Fruit fly (Drosophila melanogaster) whole organism, embryonic: ENCODE data around the gene CG7810.

ENCODE experiments used
- Adf1 ChIP-seq: fragments of 200-800 bp; sonication (Bioruptor generic); IDR thresholded peaks from 2 replicates; pipeline ENCODE4 v1.3.6; 2022; ENCODE audit warnings: missing biosample characterization, missing genetic modification characterization
- Atf3 ChIP-seq: fragments of 200-800 bp; sonication (Bioruptor generic); optimal IDR thresholded peaks from 3 replicates; lab custom pipeline; 2016; ENCODE audit warnings: missing biosample characterization, missing genetic modification characterization
- CG1024 ChIP-seq: fragments of 200-800 bp; sonication (Bioruptor generic); IDR thresholded peaks from 2 replicates; pipeline ENCODE4 v1.3.6; 2022; ENCODE audit warnings: missing biosample characterization, missing genetic modification characterization
- CG10462 ChIP-seq: fragments of 200-800 bp; sonication (Bioruptor generic); optimal IDR thresholded peaks from 2 replicates; lab custom pipeline; 2016; ENCODE audit warnings: missing biosample characterization, missing genetic modification characterization
- CG11560 ChIP-seq: fragments of 200-800 bp; sonication (Bioruptor generic); IDR thresholded peaks from 3 replicates; pipeline ENCODE4 v1.3.6; 2022; ENCODE audit warnings: missing biosample characterization, missing genetic modification characterization
- CG11696 ChIP-seq: fragments of 200-800 bp; sonication (Bioruptor generic); IDR thresholded peaks from 2 replicates; pipeline ENCODE4 v1.3.6; 2022; ENCODE audit warnings: missing biosample characterization, missing genetic modification characterization
- CG15011 ChIP-seq: fragments of 200-800 bp; sonication (Bioruptor generic); optimal IDR thresholded peaks from 3 replicates; lab custom pipeline; 2018; ENCODE audit warnings: missing biosample characterization, mild to moderate bottlenecking, missing genetic modification characterization
- CG15696 ChIP-seq: fragments of 200-800 bp; sonication (Bioruptor generic); optimal IDR thresholded peaks from 2 replicates; lab custom pipeline; 2019; ENCODE audit warnings: missing biosample characterization, mild to moderate bottlenecking, missing genetic modification characterization, moderate library complexity
- CG17359 ChIP-seq: fragments of 200-800 bp; sonication (Bioruptor generic); optimal IDR thresholded peaks from 3 replicates; lab custom pipeline; 2018; ENCODE audit warnings: missing biosample characterization, mild to moderate bottlenecking, missing genetic modification characterization, moderate library complexity
- CG17361 ChIP-seq: fragments of 200-800 bp; sonication (Bioruptor generic); IDR thresholded peaks from 3 replicates; pipeline ENCODE4 v1.3.6; 2022; ENCODE audit warnings: missing biosample characterization, missing genetic modification characterization
- CG17568 ChIP-seq: fragments of 200-800 bp; sonication (Bioruptor generic); optimal IDR thresholded peaks from 2 replicates; lab custom pipeline; 2018; ENCODE audit warnings: missing biosample characterization, mild to moderate bottlenecking, missing genetic modification characterization, moderate library complexity
- CG17802 ChIP-seq: fragments of 200-800 bp; sonication (Bioruptor generic); optimal IDR thresholded peaks from 2 replicates; lab custom pipeline; 2018; ENCODE audit warnings: missing biosample characterization, mild to moderate bottlenecking, missing genetic modification characterization, moderate library complexity
- CG18764 ChIP-seq: fragments of 200-800 bp; sonication (Bioruptor generic); optimal IDR thresholded peaks from 3 replicates; lab custom pipeline; 2016; ENCODE audit warnings: missing biosample characterization, missing genetic modification characterization
- CG2116 ChIP-seq: fragments of 200-800 bp; sonication (Bioruptor generic); optimal IDR thresholded peaks from 3 replicates; lab custom pipeline; 2018; ENCODE audit warnings: missing biosample characterization, mild to moderate bottlenecking, missing genetic modification characterization
- CG30431 ChIP-seq: fragments of 200-800 bp; sonication (Bioruptor generic); optimal IDR thresholded peaks from 2 replicates; lab custom pipeline; 2017; ENCODE audit warnings: missing biosample characterization, missing genetic modification characterization
- CG3065 ChIP-seq: fragments of 200-800 bp; sonication (Bioruptor generic); optimal IDR thresholded peaks from 2 replicates; lab custom pipeline; 2016; ENCODE audit warnings: missing biosample characterization, missing genetic modification characterization
- CG3163 ChIP-seq: fragments of 200-800 bp; sonication (Bioruptor generic); optimal IDR thresholded peaks from 3 replicates; lab custom pipeline; 2016; ENCODE audit warnings: missing biosample characterization, missing genetic modification characterization
- CG32772 ChIP-seq: fragments of 200-800 bp; sonication (Bioruptor generic); IDR thresholded peaks from 2 replicates; pipeline ENCODE4 v1.3.6; 2022; ENCODE audit warnings: missing biosample characterization, missing genetic modification characterization
- CG3726 ChIP-seq: fragments of 200-800 bp; sonication (Bioruptor generic); IDR thresholded peaks from 3 replicates; pipeline ENCODE4, ENCODE4 v1.3.6; 2022; ENCODE audit warnings: missing biosample characterization, missing genetic modification characterization
- CG4707 ChIP-seq: fragments of 200-800 bp; sonication (Bioruptor generic); optimal IDR thresholded peaks from 2 replicates; lab custom pipeline; 2018; ENCODE audit warnings: missing biosample characterization, mild to moderate bottlenecking, missing genetic modification characterization, moderate library complexity
- CG6689 ChIP-seq: fragments of 200-800 bp; sonication (Bioruptor generic); IDR thresholded peaks from 2 replicates; pipeline ENCODE4 v1.3.6; 2022; ENCODE audit warnings: missing biosample characterization, missing genetic modification characterization
- CG6765 ChIP-seq: fragments of 200-800 bp; sonication (Bioruptor generic); optimal IDR thresholded peaks from 3 replicates; lab custom pipeline; 2017; ENCODE audit warnings: missing biosample characterization, mild to moderate bottlenecking, missing genetic modification characterization
- CG7556 ChIP-seq: fragments of 200-800 bp; sonication (Bioruptor generic); optimal IDR thresholded peaks from 2 replicates; lab custom pipeline; 2017; ENCODE audit warnings: missing biosample characterization, mild to moderate bottlenecking, missing genetic modification characterization
- CG8944 ChIP-seq: fragments of 200-800 bp; sonication (Bioruptor generic); optimal IDR thresholded peaks from 3 replicates; lab custom pipeline; 2016; ENCODE audit warnings: missing biosample characterization, missing genetic modification characterization
- CTCF ChIP-seq: fragments of 200-800 bp; sonication (Bioruptor generic); optimal IDR thresholded peaks from 2 replicates; lab custom pipeline; 2017; ENCODE audit warnings: missing biosample characterization, mild to moderate bottlenecking, missing genetic modification characterization, moderate library complexity
- D19A ChIP-seq: fragments of 200-800 bp; optimal IDR thresholded peaks from 3 replicates; lab custom pipeline; 2019; ENCODE audit warnings: missing biosample characterization, mild to moderate bottlenecking, missing genetic modification characterization, moderate library complexity
- Dip2 ChIP-seq: fragments of 200-800 bp; sonication (Bioruptor generic); IDR thresholded peaks from 2 replicates; pipeline ENCODE4 v1.3.6; 2022; ENCODE audit warnings: missing biosample characterization, missing genetic modification characterization
- Dp ChIP-seq: fragments of 200-800 bp; sonication (Bioruptor generic); optimal IDR thresholded peaks from 2 replicates; lab custom pipeline; 2018; ENCODE audit warnings: missing biosample characterization, mild to moderate bottlenecking, missing genetic modification characterization, moderate library complexity
- HHEX ChIP-seq: fragments of 200-800 bp; sonication (Bioruptor generic); optimal IDR thresholded peaks from 3 replicates; lab custom pipeline; 2017; ENCODE audit warnings: missing biosample characterization, mild to moderate bottlenecking, missing genetic modification characterization, missing genetic modification reagents
- HmgD ChIP-seq: fragments of 200-800 bp; sonication (Bioruptor generic); optimal IDR thresholded peaks from 3 replicates; lab custom pipeline; 2016; ENCODE audit warnings: missing biosample characterization, missing genetic modification characterization
- Nf-YC ChIP-seq: fragments of 200-800 bp; optimal IDR thresholded peaks from 3 replicates; lab custom pipeline; 2019; ENCODE audit warnings: missing biosample characterization, mild to moderate bottlenecking, missing genetic modification characterization, moderate library complexity
- Pdp1 ChIP-seq, 2 experiments: fragments of 200-800 bp; sonication (Bioruptor generic); optimal IDR thresholded peaks; 3 replicates each; lab custom pipeline; 2016; ENCODE audit warnings: missing biosample characterization in 2 of 2, missing genetic modification characterization in 2 of 2, mild to moderate bottlenecking in 1 of 2, moderate library complexity in 1 of 2
- Taf1 ChIP-seq: fragments of 200-800 bp; sonication (Bioruptor generic); IDR thresholded peaks from 2 replicates; pipeline ENCODE4 v1.3.6; 2022; ENCODE audit warnings: missing biosample characterization, missing genetic modification characterization
- YL-1 ChIP-seq: fragments of 200-800 bp; sonication (Bioruptor generic); optimal IDR thresholded peaks from 3 replicates; lab custom pipeline; 2017; ENCODE audit warnings: missing biosample characterization, mild to moderate bottlenecking, missing genetic modification characterization
- ac ChIP-seq: fragments of 200-800 bp; sonication (Bioruptor generic); optimal IDR thresholded peaks from 3 replicates; lab custom pipeline; 2017; ENCODE audit warnings: missing biosample characterization, mild to moderate bottlenecking, missing genetic modification characterization
- chif ChIP-seq, 2 experiments: fragments of 200-800 bp; sonication (Bioruptor generic); optimal IDR thresholded peaks; 3 replicates each; lab custom pipeline; 2016; ENCODE audit warnings: missing biosample characterization in 2 of 2, missing genetic modification characterization in 2 of 2
- da ChIP-seq: fragments of 200-800 bp; sonication (Bioruptor generic); optimal IDR thresholded peaks from 2 replicates; lab custom pipeline; 2016; ENCODE audit warnings: missing biosample characterization, missing genetic modification characterization
- dysf ChIP-seq: fragments of 200-800 bp; sonication (Bioruptor generic); IDR thresholded peaks from 3 replicates; pipeline ENCODE4 v1.3.6; 2022; ENCODE audit warnings: missing biosample characterization, missing genetic modification characterization
- her ChIP-seq: fragments of 200-800 bp; sonication (Bioruptor generic); optimal IDR thresholded peaks from 2 replicates; lab custom pipeline; 2016; ENCODE audit warnings: missing biosample characterization, missing genetic modification characterization
- inv ChIP-seq: fragments of 200-800 bp; sonication (Bioruptor generic); IDR thresholded peaks from 2 replicates; pipeline ENCODE4 v1.3.6; 2022; ENCODE audit warnings: missing biosample characterization, missing genetic modification characterization; ENCODE audit not compliant: partially characterized antibody
- ken ChIP-seq: fragments of 200-800 bp; sonication (Bioruptor generic); IDR thresholded peaks from 3 replicates; pipeline ENCODE4 v1.3.6; 2022; ENCODE audit warnings: missing biosample characterization, missing genetic modification characterization
- klu ChIP-seq: fragments of 200-800 bp; sonication (Bioruptor generic); IDR thresholded peaks from 2 replicates; pipeline ENCODE4 v1.3.6; 2022; ENCODE audit warnings: missing biosample characterization, missing genetic modification characterization
- luna ChIP-seq: fragments of 200-800 bp; sonication (Bioruptor generic); optimal IDR thresholded peaks from 2 replicates; lab custom pipeline; 2016; ENCODE audit warnings: missing biosample characterization, missing genetic modification characterization
- row ChIP-seq: fragments of 200-800 bp; sonication (Bioruptor generic); IDR thresholded peaks from 3 replicates; pipeline ENCODE4 v1.3.6; 2022; ENCODE audit warnings: missing biosample characterization, missing genetic modification characterization
- sd ChIP-seq: fragments of 200-800 bp; sonication (Bioruptor generic); optimal IDR thresholded peaks from 3 replicates; lab custom pipeline; 2018; ENCODE audit warnings: missing biosample characterization, mild to moderate bottlenecking, missing genetic modification characterization, moderate library complexity
- ssp ChIP-seq: fragments of 200-800 bp; sonication (Bioruptor generic); IDR thresholded peaks from 2 replicates; pipeline ENCODE4 v1.3.6; 2022; ENCODE audit warnings: missing biosample characterization, missing genetic modification characterization
- tgo ChIP-seq: fragments of 200-800 bp; sonication (Bioruptor generic); IDR thresholded peaks from 3 replicates; pipeline ENCODE4 v1.3.6; 2022; ENCODE audit warnings: missing biosample characterization, missing genetic modification characterization
- tin ChIP-seq: fragments of 200-800 bp; sonication (Bioruptor generic); optimal IDR thresholded peaks from 3 replicates; lab custom pipeline; 2016; ENCODE audit warnings: missing biosample characterization, missing genetic modification characterization
- tup ChIP-seq: fragments of 200-800 bp; sonication (Bioruptor generic); optimal IDR thresholded peaks from 2 replicates; lab custom pipeline; 2016; ENCODE audit warnings: missing biosample characterization, mild to moderate bottlenecking, missing genetic modification characterization, moderate library complexity
- unpg ChIP-seq: fragments of 200-800 bp; sonication (Bioruptor generic); optimal IDR thresholded peaks from 3 replicates; lab custom pipeline; 2018; ENCODE audit warnings: missing biosample characterization, mild to moderate bottlenecking, missing genetic modification characterization, moderate library complexity
- usp ChIP-seq: fragments of >200 bp; optimal IDR thresholded peaks from 2 replicates; lab custom pipeline; 2017; ENCODE audit warnings: missing biosample characterization, missing genetic modification characterization
- vnd ChIP-seq: fragments of 200-800 bp; sonication (Bioruptor generic); IDR thresholded peaks from 3 replicates; pipeline ENCODE4 v1.3.6; 2022; ENCODE audit warnings: missing biosample characterization, missing genetic modification characterization; ENCODE audit not compliant: partially characterized antibody

The CG7810 gene

DNA sequence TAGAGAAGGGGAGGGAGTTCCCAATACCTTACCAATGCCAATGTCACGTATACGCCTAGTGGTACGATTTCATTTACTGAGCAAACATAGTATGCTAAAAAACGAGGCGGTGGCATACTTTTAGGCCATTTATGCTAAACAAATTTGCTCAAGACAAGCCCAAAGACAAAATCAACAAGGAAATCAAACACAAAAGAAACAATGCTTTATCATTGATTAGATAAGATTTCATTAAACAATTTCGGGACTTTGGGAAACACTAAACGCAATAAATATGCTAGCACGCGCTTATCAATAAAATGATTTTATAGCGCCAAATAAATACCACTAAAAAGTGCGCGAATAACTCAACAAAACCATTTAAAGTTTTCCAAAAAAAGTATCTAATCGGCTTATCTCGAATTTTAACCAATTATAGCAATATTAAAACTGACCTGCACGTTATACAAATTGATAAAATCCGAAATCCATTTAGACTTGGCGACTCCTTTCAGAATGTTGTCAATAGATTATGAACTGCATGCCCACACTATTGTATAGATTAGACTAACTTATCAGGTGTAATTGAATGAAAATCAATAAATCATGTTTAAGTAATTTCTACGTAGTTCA is 39.7 kb upstream of the CG7810 start:
- TF ChIP-seq sd (tag; lab: Kevin White, UChicago) (peak; percentile 95), CG17802 (tag; lab: Kevin White, UChicago) (no peak), CG8944 (GFP tag; lab: Kevin White, UChicago) (no peak), Atf3 (no peak), her (GFP tag; lab: Kevin White, UChicago) (peak; percentile 28), chif (GFP tag; optimal IDR thresholded peaks at IDR 0.05; lab: Kevin White, UChicago) (peak in 1 of 2 experiments; percentile 11), D19A (tag; lab: Kevin White, UChicago) (no peak), CG32772 (GFP tag; lab: Robert Waterston, UW) (no peak), da (GFP tag; lab: Kevin White, UChicago) (no peak), luna (GFP tag; lab: Kevin White, UChicago) (peak; percentile 35), CG3163 (GFP tag; lab: Kevin White, UChicago) (no peak), Nf-YC (tag; lab: Kevin White, UChicago) (no peak), CG17568 (GFP tag; lab: Kevin White, UChicago) (peak; percentile 54), HHEX (peak; percentile 61), inv (no peak), Dp (GFP tag; lab: Kevin White, UChicago) (no peak), CG10462 (GFP tag; lab: Kevin White, UChicago) (no peak), klu (GFP tag; lab: Robert Waterston, UW) (no peak), Taf1 (no peak), row (no peak), Pdp1 (GFP tag; optimal IDR thresholded peaks at IDR 0.05; lab: Kevin White, UChicago) (no peak), CG1024 (no peak), tup (GFP tag; lab: Kevin White, UChicago) (no peak), tgo (GFP tag; lab: Robert Waterston, UW) (no peak), tin (GFP tag; lab: Kevin White, UChicago) (no peak), Dip2 (GFP tag; lab: Robert Waterston, UW) (no peak), CG7556 (GFP tag; lab: Kevin White, UChicago) (no peak), CG18764 (GFP tag; lab: Kevin White, UChicago) (no peak), CG3726 (GFP tag; lab: Robert Waterston, UW) (no peak), CG11696 (GFP tag; lab: Robert Waterston, UW) (no peak), ac (GFP tag; lab: Kevin White, UChicago) (no peak), dysf (GFP tag; lab: Robert Waterston, UW) (no peak), CG2116 (no peak), CG30431 (GFP tag; lab: Kevin White, UChicago) (no peak), vnd (GFP tag; lab: Robert Waterston, UW) (no peak), CG17361 (GFP tag; lab: Robert Waterston, UW) (no peak), CG4707 (GFP tag; lab: Kevin White, UChicago) (peak; percentile 35), ken (no peak), CG15011 (GFP tag; lab: Kevin White, UChicago) (peak; percentile 47), CG6765 (GFP tag; lab: Kevin White, UChicago) (peak; percentile 26), CG11560 (tag; lab: Robert Waterston, UW) (no peak), CG17359 (tag; lab: Kevin White, UChicago) (peak; percentile 59), usp (GFP tag; lab: Kevin White, UChicago) (no peak), CG3065 (GFP tag; lab: Kevin White, UChicago) (no peak), CG6689 (GFP tag; lab: Robert Waterston, UW) (no peak), unpg (GFP tag; lab: Kevin White, UChicago) (peak; percentile 46), CG15696 (no peak), CTCF (GFP tag; lab: Kevin White, UChicago) (no peak), YL-1 (GFP tag; lab: Kevin White, UChicago) (peak; percentile 17), Adf1 (GFP tag; lab: Robert Waterston, UW) (no peak), HmgD (GFP tag; lab: Kevin White, UChicago) (no peak), ssp (no peak)
